Worm (Caenorhabditis elegans): ENCODE results near the gene fat-4.

ce11 chrIV:9795250-9795649 is 4.0 kb upstream of the fat-4 start:
- TF ChIP-seq nhr-12 (tag; optimal IDR thresholded peaks at IDR 0.05) (no peak), ceh-9 (tag; optimal IDR thresholded peaks at IDR 0.05) (no peak), elt-3 (tag; optimal IDR thresholded peaks at IDR 0.05) (no peak), nfya-1 (tag; optimal IDR thresholded peaks at IDR 0.05; ENCODE audit: insufficient read depth) (no peak), nhr-237 (tag; optimal IDR thresholded peaks at IDR 0.05) (no peak), egl-27 (tag; optimal IDR thresholded peaks at IDR 0.05) (no peak), lin-39 (tag; optimal IDR thresholded peaks at IDR 0.05) (no peak), snpc-4 (tag; optimal IDR thresholded peaks at IDR 0.05) (no peak), fkh-10 (GFP tag; optimal IDR thresholded peaks at IDR 0.05) (no peak), fos-1 (tag; optimal IDR thresholded peaks at IDR 0.05) (no peak), unc-39 (tag; optimal IDR thresholded peaks at IDR 0.05) (no peak)
